Fruit fly (Drosophila melanogaster) S2 (cell line): Measurements from ENCODE around the gene Nin.

Experiments
- CG8478 ChIP-seq: fragments of >200 bp; optimal IDR thresholded peaks from 2 replicates; lab custom pipeline; 2018
- CTCF ChIP-seq, 2 experiments: fragments of >200 bp; optimal IDR thresholded peaks; 2 replicates each; lab custom pipeline; 2018

DNA sequence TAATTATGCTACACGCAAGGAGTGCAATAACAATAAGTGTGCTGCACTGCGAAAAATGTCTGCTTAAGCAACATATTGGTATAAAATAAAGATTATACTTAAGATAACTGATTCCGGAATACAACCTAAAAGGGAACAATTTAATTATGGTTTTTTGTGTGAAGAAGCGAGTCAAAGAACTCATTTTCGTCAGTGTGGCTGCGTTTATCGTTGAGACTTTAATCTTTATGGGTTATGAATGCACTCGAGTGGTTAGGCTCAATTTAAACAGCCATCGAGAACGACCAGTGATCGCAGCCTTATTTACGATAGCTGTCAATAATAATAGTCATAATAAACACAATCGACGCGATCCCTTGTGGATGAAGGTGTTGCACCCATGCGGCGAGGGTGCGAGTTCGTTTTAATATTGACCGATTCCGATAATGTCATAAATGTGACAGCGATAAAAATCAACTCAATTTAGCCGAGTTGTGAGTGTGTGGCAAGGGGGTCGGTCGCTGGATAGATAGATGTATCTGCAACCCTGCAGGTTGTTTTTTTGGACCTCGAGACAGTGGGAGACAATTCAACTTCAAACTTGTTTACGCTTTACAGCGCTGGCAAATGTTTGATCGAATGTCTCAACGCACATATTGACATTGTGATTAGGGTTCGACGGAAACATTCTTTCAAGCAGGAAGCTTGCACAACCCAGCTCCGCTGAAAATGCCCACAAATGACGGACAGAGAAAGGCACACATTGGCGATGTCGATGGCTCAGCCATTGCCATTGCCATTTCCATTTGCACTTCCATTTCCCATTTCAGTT lies 22.1 kb downstream of the Nin start:
- TF ChIP-seq CG8478 (lab: Kevin White, UChicago) (no peak), CTCF (optimal IDR thresholded peaks at IDR 0.05; lab: Kevin White, UChicago) (no peak)
